Worm (Caenorhabditis elegans) whole organism, L2 larva: ENCODE measurements around the gene pha-2.
A peak's percentile ranks its signal among the peaks of the same experiment; 100 is the strongest.

Experiments
- C34F6.9 ChIP-seq: fragments of 150-350 bp; optimal IDR thresholded peaks from 2 replicates; lab custom pipeline; 2014; ENCODE audit warnings: missing biosample characterization, missing genetic modification characterization
- F13H6.1 ChIP-seq: sonication (generic microtip); optimal IDR thresholded peaks from 2 replicates; lab custom pipeline; 2016; ENCODE audit warnings: missing genetic modification characterization, missing compliant biosample characterization
- R02D3.7 ChIP-seq: fragments of 150-350 bp; optimal IDR thresholded peaks from 2 replicates; lab custom pipeline; 2014; ENCODE audit warnings: missing biosample characterization, missing genetic modification characterization
- Y55F3AM.14 ChIP-seq: fragments of 200-800 bp; sonication (Bioruptor generic); optimal IDR thresholded peaks from 2 replicates; lab custom pipeline; 2018; ENCODE audit warnings: mild to moderate bottlenecking, missing genetic modification characterization, missing compliant biosample characterization
- ZK546.5 ChIP-seq: sonication (generic microtip); optimal IDR thresholded peaks from 2 replicates; lab custom pipeline; 2017; ENCODE audit warnings: missing biosample characterization, missing genetic modification characterization
- alr-1 ChIP-seq: fragments of 150-350 bp; optimal IDR thresholded peaks from 2 replicates; lab custom pipeline; 2014; ENCODE audit warnings: missing biosample characterization, missing genetic modification characterization
- aly-2 ChIP-seq: fragments of 150-350 bp; optimal IDR thresholded peaks from 2 replicates; lab custom pipeline; 2014; ENCODE audit warnings: missing biosample characterization, missing genetic modification characterization
- ama-1 ChIP-seq: fragments of 150-350 bp; optimal IDR thresholded peaks from 2 replicates; lab custom pipeline; 2018; ENCODE audit warnings: inconsistent platforms
- blmp-1 ChIP-seq: sonication (generic microtip); optimal IDR thresholded peaks from 2 replicates; lab custom pipeline; 2017; ENCODE audit warnings: missing genetic modification characterization, mild to moderate bottlenecking, missing compliant biosample characterization, antibody characterized with exemption, moderate library complexity; ENCODE audit not compliant: insufficient read depth
- ceh-16 ChIP-seq: fragments of 150-350 bp; optimal IDR thresholded peaks from 2 replicates; lab custom pipeline; 2014; ENCODE audit warnings: missing biosample characterization, missing genetic modification characterization
- ceh-82 ChIP-seq: fragments of 150-350 bp; optimal IDR thresholded peaks from 2 replicates; lab custom pipeline; 2014; ENCODE audit warnings: missing biosample characterization, missing genetic modification characterization
- crh-2 ChIP-seq: sonication (generic microtip); optimal IDR thresholded peaks from 2 replicates; lab custom pipeline; 2017; ENCODE audit warnings: missing biosample characterization, missing genetic modification characterization
- dmd-4 ChIP-seq: sonication (generic microtip); optimal IDR thresholded peaks from 2 replicates; lab custom pipeline; 2017; ENCODE audit warnings: missing biosample characterization, missing genetic modification characterization
- egl-27 ChIP-seq: sonication (generic microtip); optimal IDR thresholded peaks from 3 replicates; lab custom pipeline; 2017; ENCODE audit warnings: missing biosample characterization, missing genetic modification reagents, missing genetic modification characterization
- elt-1 ChIP-seq: fragments of 150-350 bp; optimal IDR thresholded peaks from 2 replicates; lab custom pipeline; 2014; ENCODE audit warnings: missing biosample characterization, missing genetic modification characterization
- elt-3 ChIP-seq: sonication (generic microtip); optimal IDR thresholded peaks from 2 replicates; lab custom pipeline; 2017; ENCODE audit warnings: missing biosample characterization, missing genetic modification characterization
- fos-1 ChIP-seq: fragments of 150-350 bp; optimal IDR thresholded peaks from 2 replicates; lab custom pipeline; 2014; ENCODE audit warnings: missing biosample characterization, missing genetic modification characterization
- gmeb-1 ChIP-seq: fragments of 150-350 bp; optimal IDR thresholded peaks from 2 replicates; lab custom pipeline; 2014; ENCODE audit warnings: missing biosample characterization, missing genetic modification characterization
- lin-11 ChIP-seq: fragments of 150-350 bp; sonication (generic microtip); optimal IDR thresholded peaks from 2 replicates; lab custom pipeline; 2014; ENCODE audit warnings: missing biosample characterization, missing genetic modification characterization, inconsistent platforms, mixed read lengths
- lin-13 ChIP-seq: fragments of 150-350 bp; optimal IDR thresholded peaks from 2 replicates; lab custom pipeline; 2014; ENCODE audit warnings: missing biosample characterization, missing genetic modification reagents, missing genetic modification characterization
- lin-39 ChIP-seq: fragments of 150-350 bp; optimal IDR thresholded peaks from 2 replicates; lab custom pipeline; 2014; ENCODE audit warnings: missing biosample characterization, missing genetic modification reagents, missing genetic modification characterization
- lsy-2 ChIP-seq, 2 experiments: fragments of 150-350 bp in 1 of 2; sonication (generic microtip) in 1 of 2; optimal IDR thresholded peaks; 2 replicates each; lab custom pipeline; 2014 to 2017; ENCODE audit warnings: missing biosample characterization in 2 of 2, missing genetic modification characterization in 2 of 2
- mab-5 ChIP-seq: fragments of 150-350 bp; optimal IDR thresholded peaks from 2 replicates; lab custom pipeline; 2014; ENCODE audit warnings: missing biosample characterization, missing genetic modification characterization
- mbf-1 ChIP-seq: sonication (generic microtip); optimal IDR thresholded peaks from 2 replicates; lab custom pipeline; 2017; ENCODE audit warnings: missing biosample characterization, missing genetic modification characterization
- mdl-1 ChIP-seq, 2 experiments: fragments of 150-350 bp in 1 of 2; sonication (generic microtip) in 1 of 2; optimal IDR thresholded peaks; 2 replicates each; lab custom pipeline; 2017; ENCODE audit warnings: missing biosample characterization in 2 of 2, missing genetic modification characterization in 2 of 2
- nhr-10 ChIP-seq: sonication (generic microtip); optimal IDR thresholded peaks from 2 replicates; lab custom pipeline; 2017; ENCODE audit warnings: missing biosample characterization, missing genetic modification characterization
- nhr-11 ChIP-seq: fragments of 150-350 bp; optimal IDR thresholded peaks from 2 replicates; lab custom pipeline; 2014; ENCODE audit warnings: missing biosample characterization, missing genetic modification characterization
- nhr-12 ChIP-seq: fragments of 150-350 bp; optimal IDR thresholded peaks from 2 replicates; lab custom pipeline; 2014; ENCODE audit warnings: missing biosample characterization, missing genetic modification characterization
- nhr-129 ChIP-seq: fragments of 150-350 bp; optimal IDR thresholded peaks from 2 replicates; lab custom pipeline; 2014; ENCODE audit warnings: missing biosample characterization, missing genetic modification characterization
- nhr-21 ChIP-seq: fragments of 150-350 bp; optimal IDR thresholded peaks from 2 replicates; lab custom pipeline; 2014; ENCODE audit warnings: missing biosample characterization, missing genetic modification characterization
- nhr-23 ChIP-seq: fragments of 150-350 bp; optimal IDR thresholded peaks from 2 replicates; lab custom pipeline; 2014; ENCODE audit warnings: missing biosample characterization, missing genetic modification reagents, missing genetic modification characterization
- nhr-237 ChIP-seq: fragments of 150-350 bp; optimal IDR thresholded peaks from 2 replicates; lab custom pipeline; 2014; ENCODE audit warnings: missing biosample characterization, missing genetic modification characterization
- nhr-25 ChIP-seq: fragments of 150-350 bp; sonication (generic microtip); optimal IDR thresholded peaks from 3 replicates; lab custom pipeline; 2014; ENCODE audit warnings: missing biosample characterization, missing genetic modification characterization
- nhr-6 ChIP-seq: fragments of 150-350 bp; optimal IDR thresholded peaks from 2 replicates; lab custom pipeline; 2014; ENCODE audit warnings: missing biosample characterization, missing genetic modification characterization
- nhr-77 ChIP-seq: fragments of 150-350 bp; optimal IDR thresholded peaks from 2 replicates; lab custom pipeline; 2014; ENCODE audit warnings: missing biosample characterization, missing genetic modification characterization
- peb-1 ChIP-seq: fragments of 150-350 bp; optimal IDR thresholded peaks from 2 replicates; lab custom pipeline; 2014; ENCODE audit warnings: missing biosample characterization, missing genetic modification characterization
- sem-4 ChIP-seq: fragments of 150-350 bp; optimal IDR thresholded peaks from 2 replicates; lab custom pipeline; 2014; ENCODE audit warnings: missing biosample characterization, missing genetic modification reagents, missing genetic modification characterization
- skn-1 ChIP-seq: sonication (generic microtip); optimal IDR thresholded peaks from 2 replicates; lab custom pipeline; 2017; ENCODE audit warnings: missing biosample characterization, missing genetic modification characterization
- sma-3 ChIP-seq: sonication (generic microtip); optimal IDR thresholded peaks from 2 replicates; lab custom pipeline; 2016; ENCODE audit warnings: missing genetic modification reagents, missing genetic modification characterization, missing compliant biosample characterization
- sma-9 ChIP-seq, 2 experiments: fragments of 150-350 bp in 1 of 2; sonication (generic microtip) in 1 of 2; optimal IDR thresholded peaks; 2 replicates each; lab custom pipeline; 2014 to 2016; ENCODE audit warnings: missing genetic modification characterization in 2 of 2, mild to moderate bottlenecking in 1 of 2, missing biosample characterization in 1 of 2, missing compliant biosample characterization in 1 of 2, missing genetic modification reagents in 1 of 2, moderate library complexity in 1 of 2
- snpc-4 ChIP-seq: fragments of 150-350 bp; optimal IDR thresholded peaks from 2 replicates; lab custom pipeline; 2014; ENCODE audit warnings: missing biosample characterization, missing genetic modification characterization
- unc-39 ChIP-seq: fragments of 150-350 bp; optimal IDR thresholded peaks from 2 replicates; lab custom pipeline; 2014; ENCODE audit warnings: missing biosample characterization, missing genetic modification characterization
- unc-55 ChIP-seq: fragments of 150-350 bp; sonication (generic microtip); optimal IDR thresholded peaks from 3 replicates; lab custom pipeline; 2014; ENCODE audit warnings: missing biosample characterization, missing genetic modification reagents, missing genetic modification characterization
- unc-62 ChIP-seq: fragments of 150-350 bp; optimal IDR thresholded peaks from 2 replicates; lab custom pipeline; 2014; ENCODE audit warnings: missing biosample characterization, missing genetic modification reagents, missing genetic modification characterization
- zag-1 ChIP-seq: fragments of 150-350 bp; optimal IDR thresholded peaks from 2 replicates; lab custom pipeline; 2014; ENCODE audit warnings: missing biosample characterization, missing genetic modification characterization
- ztf-1 ChIP-seq: fragments of 200-800 bp; sonication (Bioruptor generic); conservative IDR thresholded peaks from 2 replicates; pipeline ENCODE4 v1.3.6; 2022; ENCODE audit warnings: missing genetic modification characterization, missing compliant biosample characterization
- ztf-4 ChIP-seq: fragments of 150-350 bp; optimal IDR thresholded peaks from 2 replicates; lab custom pipeline; 2014; ENCODE audit warnings: missing biosample characterization, missing genetic modification characterization

Gene pha-2

ce11 chrX:670603-671002, 33.8 kb upstream of the pha-2 start, which contains the start of gene T19D7.6:
Gene T19D7.6, minus strand, starts transcription at chrX:670800.
- TF ChIP-seq lin-39 (no peak), fos-1 (tag; lab: Kevin White, UChicago) (peak; percentile 54)

- no peak for TF ChIP-seq nhr-237 (tag; lab: Kevin White, UChicago)
- no peak for TF ChIP-seq ceh-16
- TF ChIP-seq blmp-1 (tag; lab: Kevin White, UChicago) = no peak
- TF ChIP-seq R02D3.7 (tag; lab: Kevin White, UChicago) = no peak
- no peak for TF ChIP-seq dmd-4
- no peak for TF ChIP-seq nhr-6 (tag; lab: Kevin White, UChicago)
- no peak for TF ChIP-seq unc-62 (GFP tag; lab: Kevin White, UChicago)
- TF ChIP-seq skn-1 = no peak
- no peak for TF ChIP-seq sma-9 (GFP tag; optimal IDR thresholded peaks at IDR 0.05; lab: Kevin White, UChicago)
- no peak for TF ChIP-seq sma-9 (tag; optimal IDR thresholded peaks at IDR 0.05; lab: Kevin White, UChicago)
- TF ChIP-seq nhr-25 (tag; lab: Kevin White, UChicago) = no peak
- no peak for TF ChIP-seq ztf-1
- no peak for TF ChIP-seq nhr-77 (tag; lab: Kevin White, UChicago)
- no peak for TF ChIP-seq alr-1
- TF ChIP-seq sma-3 = no peak
- no peak for TF ChIP-seq mab-5 (tag; lab: Kevin White, UChicago)
- no peak for TF ChIP-seq gmeb-1 (tag; lab: Kevin White, UChicago)
- no peak for TF ChIP-seq unc-39 (tag; lab: Kevin White, UChicago)
- no peak for TF ChIP-seq C34F6.9
- no peak for TF ChIP-seq lin-11
Measured at ce11 chrX:666125-666524, 29.3 kb upstream of the pha-2 start, which contains the start of gene T19D7.5. Gene T19D7.5, minus strand, starts transcription at chrX:666225.

- TF ChIP-seq ceh-82 (tag; lab: Kevin White, UChicago) = no peak
- no peak for TF ChIP-seq aly-2 (tag; lab: Kevin White, UChicago)
- no peak for TF ChIP-seq nhr-10 (tag; lab: Kevin White, UChicago)
- TF ChIP-seq unc-55 = peak; percentile 81
- TF ChIP-seq ceh-16 = no peak
- peak; percentile 47 for TF ChIP-seq nhr-21 (tag; lab: Kevin White, UChicago)
- no peak for TF ChIP-seq ama-1 (lab: Kevin White, UChicago)
- TF ChIP-seq nhr-6 (tag; lab: Kevin White, UChicago) = peak; percentile 14
- peak; percentile 24 for TF ChIP-seq F13H6.1
- peak; percentile 76 for TF ChIP-seq crh-2 (tag; lab: Kevin White, UChicago)
- no peak for TF ChIP-seq sem-4
- TF ChIP-seq lin-39 = no peak
- TF ChIP-seq elt-3 (tag; lab: Kevin White, UChicago) = no peak
- TF ChIP-seq nhr-12 = no peak
- TF ChIP-seq fos-1 (tag; lab: Kevin White, UChicago) = peak; percentile 57
- TF ChIP-seq egl-27 = peak; percentile 47
- TF ChIP-seq R02D3.7 (tag; lab: Kevin White, UChicago) = no peak
- TF ChIP-seq peb-1 (tag; lab: Kevin White, UChicago) = no peak
- peak; percentile 56 for TF ChIP-seq lin-13 (GFP tag; lab: Kevin White, UChicago)
- peak; percentile 72 for TF ChIP-seq lin-11
- TF ChIP-seq dmd-4 = no peak
- peak; percentile 86 for TF ChIP-seq C34F6.9
- TF ChIP-seq zag-1 (tag; lab: Kevin White, UChicago) = peak; percentile 39
- TF ChIP-seq nhr-77 (tag; lab: Kevin White, UChicago) = no peak
- TF ChIP-seq unc-62 (GFP tag; lab: Kevin White, UChicago) = no peak
- TF ChIP-seq unc-39 (tag; lab: Kevin White, UChicago) = no peak
- TF ChIP-seq mbf-1 = no peak
- no peak for TF ChIP-seq ZK546.5 (tag; lab: Kevin White, UChicago)
- no peak for TF ChIP-seq nhr-23 (tag; lab: Kevin White, UChicago)
- TF ChIP-seq mdl-1 (tag; optimal IDR thresholded peaks at IDR 0.05; lab: Kevin White, UChicago) = peak in 1 of 2 experiments; percentile 68
- TF ChIP-seq sma-9 (GFP tag; optimal IDR thresholded peaks at IDR 0.05; lab: Kevin White, UChicago) = peak; percentile 50
- no peak for TF ChIP-seq sma-9 (tag; optimal IDR thresholded peaks at IDR 0.05; lab: Kevin White, UChicago)
- peak; percentile 79 for TF ChIP-seq snpc-4 (tag; lab: Kevin White, UChicago)
- no peak for TF ChIP-seq nhr-237 (tag; lab: Kevin White, UChicago)
- TF ChIP-seq ztf-1 = no peak
- TF ChIP-seq elt-1 (tag; lab: Kevin White, UChicago) = no peak
- TF ChIP-seq ztf-4 = peak; percentile 29
- peak; percentile 66 for TF ChIP-seq nhr-129 (tag; lab: Kevin White, UChicago)
- TF ChIP-seq blmp-1 (tag; lab: Kevin White, UChicago) = no peak
- TF ChIP-seq nhr-11 (tag; lab: Kevin White, UChicago) = no peak
- TF ChIP-seq alr-1 = no peak
- TF ChIP-seq lsy-2 (tag; optimal IDR thresholded peaks at IDR 0.05; lab: Kevin White, UChicago) = peak in 1 of 2 experiments; percentile 69
- TF ChIP-seq mab-5 (tag; lab: Kevin White, UChicago) = peak; percentile 7
- TF ChIP-seq Y55F3AM.14 (GFP tag; lab: Kevin White, UChicago) = peak; percentile 44
Measured at ce11 chrX:661727-662330, 25.0 kb upstream of the pha-2 start, which contains the start of gene rund-1. Gene rund-1, minus strand, starts transcription at chrX:661777.
